Fruit fly (Drosophila melanogaster): ENCODE data around the gene tutl.

- TF ChIP-seq CG10348 (GFP tag; IDR thresholded peaks at IDR 0.05): no peak
- peak; percentile 86 for TF ChIP-seq gl (tag; optimal IDR thresholded peaks at IDR 0.05)
- peak; percentile 72 for TF ChIP-seq rn (GFP tag; IDR thresholded peaks at IDR 0.05)
- peak; percentile 51 for TF ChIP-seq EcR (GFP tag; optimal IDR thresholded peaks at IDR 0.05)
- peak; percentile 91 for TF ChIP-seq CG4496 (GFP tag; IDR thresholded peaks at IDR 0.05)
- TF ChIP-seq CG17806 (tag; optimal IDR thresholded peaks at IDR 0.05): peak; percentile 91
These were observed 4.1 kb downstream of the tutl start for dm6 chr2L:4287076-4287475.

Measured in whole organism, pupa.